Worm (Caenorhabditis elegans) whole organism, early embryonic: ENCODE measurements around the gene tsp-9.

ENCODE experiments used
- F13C5.2 ChIP-seq: sonication (generic microtip); optimal IDR thresholded peaks from 2 replicates; lab custom pipeline; 2017; ENCODE audit warnings: mild to moderate bottlenecking, missing genetic modification characterization, inconsistent platforms, missing compliant biosample characterization
- ets-7 ChIP-seq: sonication (generic microtip); optimal IDR thresholded peaks from 2 replicates; lab custom pipeline; 2016; ENCODE audit warnings: missing genotype, missing genetic modification characterization, missing compliant biosample characterization
- hnd-1 ChIP-seq: sonication (generic microtip); optimal IDR thresholded peaks from 2 replicates; lab custom pipeline; 2016; ENCODE audit warnings: missing genetic modification characterization, missing compliant biosample characterization
- pes-1 ChIP-seq: fragments of 200-800 bp; sonication (Bioruptor generic); IDR thresholded peaks from 2 replicates; pipeline ENCODE4 v1.3.6; 2022; ENCODE audit warnings: missing genetic modification reagents, missing genetic modification characterization, missing compliant biosample characterization
- sea-1 ChIP-seq: fragments of 200-800 bp; sonication (Bioruptor generic); conservative IDR thresholded peaks from 2 replicates; pipeline ENCODE4 v1.3.6; 2022; ENCODE audit warnings: missing genetic modification characterization, missing compliant biosample characterization
- tbx-37 ChIP-seq: fragments of 200-800 bp; sonication (Bioruptor generic); conservative IDR thresholded peaks from 2 replicates; pipeline ENCODE4 v1.3.6; 2022; ENCODE audit warnings: missing genetic modification reagents, missing genetic modification characterization, missing compliant biosample characterization

- TF ChIP-seq hnd-1, result no peak
- no peak for TF ChIP-seq tbx-37 (GFP tag; lab: Robert Waterston, UW)
- TF ChIP-seq pes-1, result no peak
- no peak for TF ChIP-seq ets-7
- no peak for TF ChIP-seq F13C5.2 (tag; lab: Kevin White, UChicago)
- no peak for TF ChIP-seq sea-1 (GFP tag; lab: Robert Waterston, UW)
Observed at ce11 chrX:1230658-1231057, 15.2 kb upstream of the tsp-9 start, which contains the start of gene C46H3.2.
